Fruit fly (Drosophila melanogaster) whole organism, embryonic: ENCODE results near the gene Dif.

ENCODE experiments used
- Abd-B ChIP-seq: fragments of 200-800 bp; sonication (Bioruptor generic); optimal IDR thresholded peaks from 2 replicates; lab custom pipeline; 2018; ENCODE audit warnings: missing biosample characterization, mild to moderate bottlenecking, missing genetic modification characterization, moderate library complexity
- Adf1 ChIP-seq: fragments of 200-800 bp; sonication (Bioruptor generic); IDR thresholded peaks from 2 replicates; pipeline ENCODE4 v1.3.6; 2022; ENCODE audit warnings: missing biosample characterization, missing genetic modification characterization
- Asciz ChIP-seq: fragments of 200-800 bp; sonication (Bioruptor generic); optimal IDR thresholded peaks from 2 replicates; lab custom pipeline; 2017; ENCODE audit warnings: missing biosample characterization, mild to moderate bottlenecking, missing genetic modification characterization, missing genetic modification reagents
- Atf-2 ChIP-seq: fragments of 200-800 bp; sonication (Bioruptor generic); optimal IDR thresholded peaks from 2 replicates; lab custom pipeline; 2016; ENCODE audit warnings: missing biosample characterization, missing genetic modification characterization
- Atf3 ChIP-seq: fragments of 200-800 bp; sonication (Bioruptor generic); optimal IDR thresholded peaks from 3 replicates; lab custom pipeline; 2016; ENCODE audit warnings: missing biosample characterization, missing genetic modification characterization
- B-H2 ChIP-seq: fragments of 200-800 bp; sonication (Bioruptor generic); optimal IDR thresholded peaks from 2 replicates; lab custom pipeline; 2018; ENCODE audit warnings: missing biosample characterization, mild to moderate bottlenecking, missing genetic modification characterization
- CG10274 ChIP-seq: fragments of 200-800 bp; sonication (Bioruptor generic); optimal IDR thresholded peaks from 3 replicates; lab custom pipeline; 2017; ENCODE audit warnings: missing biosample characterization, mild to moderate bottlenecking, missing genetic modification characterization
- CG11085 ChIP-seq: fragments of 200-800 bp; sonication (Bioruptor generic); IDR thresholded peaks from 2 replicates; pipeline ENCODE4 v1.3.6; 2022; ENCODE audit warnings: missing biosample characterization, missing genetic modification characterization
- CG11696 ChIP-seq: fragments of 200-800 bp; sonication (Bioruptor generic); IDR thresholded peaks from 2 replicates; pipeline ENCODE4 v1.3.6; 2022; ENCODE audit warnings: missing biosample characterization, missing genetic modification characterization
- CG12155 ChIP-seq: fragments of 200-800 bp; sonication (Bioruptor generic); optimal IDR thresholded peaks from 3 replicates; lab custom pipeline; 2016; ENCODE audit warnings: missing biosample characterization, missing genetic modification characterization
- CG13296 ChIP-seq: fragments of 200-800 bp; sonication (Bioruptor generic); optimal IDR thresholded peaks from 3 replicates; lab custom pipeline; 2018; ENCODE audit warnings: missing biosample characterization, mild to moderate bottlenecking, missing genetic modification characterization
- CG14014 ChIP-seq: fragments of 200-800 bp; sonication (Bioruptor generic); IDR thresholded peaks from 2 replicates; pipeline ENCODE4 v1.3.6; 2022; ENCODE audit warnings: missing biosample characterization, missing genetic modification characterization
- CG14965 ChIP-seq: fragments of 200-800 bp; sonication (Bioruptor generic); optimal IDR thresholded peaks from 2 replicates; lab custom pipeline; 2016; ENCODE audit warnings: missing biosample characterization, missing genetic modification characterization, borderline replicate concordance
- CG17568 ChIP-seq: fragments of 200-800 bp; sonication (Bioruptor generic); optimal IDR thresholded peaks from 2 replicates; lab custom pipeline; 2018; ENCODE audit warnings: missing biosample characterization, mild to moderate bottlenecking, missing genetic modification characterization, moderate library complexity
- CG33213 ChIP-seq: fragments of 200-800 bp; sonication (Bioruptor generic); optimal IDR thresholded peaks from 3 replicates; lab custom pipeline; 2016; ENCODE audit warnings: missing biosample characterization, missing genetic modification characterization
- CG5245 ChIP-seq: fragments of 200-800 bp; sonication (Bioruptor generic); optimal IDR thresholded peaks from 3 replicates; lab custom pipeline; 2016; ENCODE audit warnings: missing biosample characterization, missing genetic modification characterization
- CG6765 ChIP-seq: fragments of 200-800 bp; sonication (Bioruptor generic); optimal IDR thresholded peaks from 3 replicates; lab custom pipeline; 2017; ENCODE audit warnings: missing biosample characterization, mild to moderate bottlenecking, missing genetic modification characterization
- CG6791 ChIP-seq: fragments of 200-800 bp; sonication (Bioruptor generic); IDR thresholded peaks from 3 replicates; pipeline ENCODE4 v1.3.6; 2022; ENCODE audit warnings: missing biosample characterization, missing genetic modification characterization; ENCODE audit not compliant: partially characterized antibody
- CG7556 ChIP-seq: fragments of 200-800 bp; sonication (Bioruptor generic); optimal IDR thresholded peaks from 2 replicates; lab custom pipeline; 2017; ENCODE audit warnings: missing biosample characterization, mild to moderate bottlenecking, missing genetic modification characterization
- CG9797 ChIP-seq: fragments of 200-800 bp; sonication (Bioruptor generic); optimal IDR thresholded peaks from 3 replicates; lab custom pipeline; 2018; ENCODE audit warnings: missing biosample characterization, mild to moderate bottlenecking, missing genetic modification characterization
- Chrac-16 ChIP-seq: fragments of 200-800 bp; sonication (Bioruptor generic); optimal IDR thresholded peaks from 3 replicates; lab custom pipeline; 2016; ENCODE audit warnings: missing biosample characterization, missing genetic modification characterization
- Dek ChIP-seq: fragments of 200-800 bp; sonication (Bioruptor generic); optimal IDR thresholded peaks from 3 replicates; lab custom pipeline; 2019; ENCODE audit warnings: missing biosample characterization, mild to moderate bottlenecking, missing genetic modification characterization, moderate library complexity
- Fer2 ChIP-seq: fragments of 200-800 bp; sonication (Bioruptor generic); optimal IDR thresholded peaks from 2 replicates; lab custom pipeline; 2018; ENCODE audit warnings: missing biosample characterization, mild to moderate bottlenecking, missing genetic modification characterization, moderate library complexity
- H2.0 ChIP-seq: fragments of 200-800 bp; sonication (Bioruptor generic); IDR thresholded peaks from 2 replicates; pipeline ENCODE4 v1.3.6; 2022; ENCODE audit warnings: missing biosample characterization, missing genetic modification characterization
- HLH54F ChIP-seq: fragments of 200-800 bp; sonication (Bioruptor generic); optimal IDR thresholded peaks from 3 replicates; lab custom pipeline; 2016; ENCODE audit warnings: missing biosample characterization, missing genetic modification characterization
- HmgZ ChIP-seq: fragments of 200-800 bp; sonication (Bioruptor generic); optimal IDR thresholded peaks from 2 replicates; lab custom pipeline; 2018; ENCODE audit warnings: missing biosample characterization, mild to moderate bottlenecking, missing genetic modification characterization
- Hr39 ChIP-seq: fragments of >200 bp; optimal IDR thresholded peaks from 2 replicates; lab custom pipeline; 2017
- Med ChIP-seq: fragments of 200-800 bp; sonication (Bioruptor generic); peaks from one replicate; lab custom pipeline; 2016; ENCODE audit warnings: missing biosample characterization, missing genetic modification characterization, mild to moderate bottlenecking, inconsistent platforms, moderate library complexity
- Poxn ChIP-seq: fragments of 200-800 bp; sonication (Bioruptor generic); IDR thresholded peaks from 2 replicates; pipeline ENCODE4 v1.3.6; 2022; ENCODE audit warnings: missing biosample characterization, missing genetic modification characterization
- Ssrp ChIP-seq: fragments of 200-800 bp; sonication (Bioruptor generic); optimal IDR thresholded peaks from 2 replicates; lab custom pipeline; 2018; ENCODE audit warnings: missing biosample characterization, mild to moderate bottlenecking, missing genetic modification characterization, moderate library complexity
- ash1 ChIP-seq: fragments of 200-800 bp; sonication (Bioruptor generic); optimal IDR thresholded peaks from 2 replicates; lab custom pipeline; 2018; ENCODE audit warnings: missing biosample characterization, mild to moderate bottlenecking, missing genetic modification characterization
- bowl ChIP-seq: fragments of 200-800 bp; sonication (Bioruptor generic); IDR thresholded peaks from 2 replicates; pipeline ENCODE4 v1.3.6; 2022; ENCODE audit warnings: missing biosample characterization, missing genetic modification characterization
- chinmo ChIP-seq: fragments of 200-800 bp; sonication (Bioruptor generic); IDR thresholded peaks from 4 replicates; pipeline ENCODE4 v1.3.6; 2022; ENCODE audit warnings: missing biosample characterization, missing genetic modification characterization; ENCODE audit not compliant: partially characterized antibody
- crc ChIP-seq: fragments of 200-800 bp; sonication (Bioruptor generic); optimal IDR thresholded peaks from 2 replicates; lab custom pipeline; 2016; ENCODE audit warnings: missing biosample characterization, missing genetic modification characterization
- en ChIP-seq: fragments of 200-800 bp; sonication (Bioruptor generic); optimal IDR thresholded peaks from 2 replicates; lab custom pipeline; 2016; ENCODE audit warnings: missing biosample characterization, missing genetic modification characterization
- gce ChIP-seq: fragments of 200-800 bp; sonication (Bioruptor generic); IDR thresholded peaks from 3 replicates; pipeline ENCODE4 v1.3.6; 2022; ENCODE audit warnings: missing biosample characterization, missing genetic modification characterization
- grn ChIP-seq: fragments of 200-800 bp; sonication (Bioruptor generic); optimal IDR thresholded peaks from 3 replicates; lab custom pipeline; 2017; ENCODE audit warnings: missing biosample characterization, missing genetic modification characterization
- lab ChIP-seq: fragments of 200-800 bp; sonication (Bioruptor generic); optimal IDR thresholded peaks from 3 replicates; lab custom pipeline; 2017; ENCODE audit warnings: missing biosample characterization, missing genetic modification characterization, mild to moderate bottlenecking, moderate library complexity, missing genetic modification reagents
- lbe ChIP-seq: fragments of 200-800 bp; sonication (Bioruptor generic); optimal IDR thresholded peaks from 2 replicates; lab custom pipeline; 2016; ENCODE audit warnings: missing biosample characterization, mild to moderate bottlenecking, missing genetic modification characterization
- mld ChIP-seq: fragments of 200-800 bp; sonication (Bioruptor generic); IDR thresholded peaks from 3 replicates; pipeline ENCODE4 v1.3.6; 2022; ENCODE audit warnings: missing biosample characterization, missing genetic modification characterization; ENCODE audit not compliant: partially characterized antibody
- oc ChIP-seq: fragments of 200-800 bp; sonication (Bioruptor generic); optimal IDR thresholded peaks from 2 replicates; lab custom pipeline; 2018; ENCODE audit warnings: missing biosample characterization, mild to moderate bottlenecking, missing genetic modification characterization, moderate library complexity
- pnt ChIP-seq: fragments of 200-800 bp; sonication (Bioruptor generic); optimal IDR thresholded peaks from 3 replicates; lab custom pipeline; 2016; ENCODE audit warnings: missing biosample characterization, missing genetic modification characterization
- so ChIP-seq: fragments of 200-800 bp; sonication (Bioruptor generic); IDR thresholded peaks from 3 replicates; pipeline ENCODE4 v1.3.6; 2022; ENCODE audit warnings: missing biosample characterization, missing genetic modification characterization
- ssp ChIP-seq: fragments of 200-800 bp; sonication (Bioruptor generic); IDR thresholded peaks from 2 replicates; pipeline ENCODE4 v1.3.6; 2022; ENCODE audit warnings: missing biosample characterization, missing genetic modification characterization
- tin ChIP-seq: fragments of 200-800 bp; sonication (Bioruptor generic); optimal IDR thresholded peaks from 3 replicates; lab custom pipeline; 2016; ENCODE audit warnings: missing biosample characterization, missing genetic modification characterization
- toy ChIP-seq: fragments of 200-800 bp; sonication (Bioruptor generic); IDR thresholded peaks from 2 replicates; pipeline ENCODE4 v1.3.6; 2022; ENCODE audit warnings: missing biosample characterization, missing genetic modification characterization
- trem ChIP-seq: fragments of 200-800 bp; optimal IDR thresholded peaks from 3 replicates; lab custom pipeline; 2019; ENCODE audit warnings: missing biosample characterization, mild to moderate bottlenecking, missing genetic modification characterization, moderate library complexity
- vfl ChIP-seq: fragments of 200-800 bp; sonication (Bioruptor generic); optimal IDR thresholded peaks from 2 replicates; lab custom pipeline; 2016; ENCODE audit warnings: missing biosample characterization, missing genetic modification characterization
- vnd ChIP-seq: fragments of 200-800 bp; sonication (Bioruptor generic); IDR thresholded peaks from 3 replicates; pipeline ENCODE4 v1.3.6; 2022; ENCODE audit warnings: missing biosample characterization, missing genetic modification characterization; ENCODE audit not compliant: partially characterized antibody
- wdn ChIP-seq: fragments of 200-800 bp; sonication (Bioruptor generic); IDR thresholded peaks from 2 replicates; pipeline ENCODE4 v1.3.6; 2022; ENCODE audit warnings: missing biosample characterization, missing genetic modification characterization

Dif gene

DNA sequence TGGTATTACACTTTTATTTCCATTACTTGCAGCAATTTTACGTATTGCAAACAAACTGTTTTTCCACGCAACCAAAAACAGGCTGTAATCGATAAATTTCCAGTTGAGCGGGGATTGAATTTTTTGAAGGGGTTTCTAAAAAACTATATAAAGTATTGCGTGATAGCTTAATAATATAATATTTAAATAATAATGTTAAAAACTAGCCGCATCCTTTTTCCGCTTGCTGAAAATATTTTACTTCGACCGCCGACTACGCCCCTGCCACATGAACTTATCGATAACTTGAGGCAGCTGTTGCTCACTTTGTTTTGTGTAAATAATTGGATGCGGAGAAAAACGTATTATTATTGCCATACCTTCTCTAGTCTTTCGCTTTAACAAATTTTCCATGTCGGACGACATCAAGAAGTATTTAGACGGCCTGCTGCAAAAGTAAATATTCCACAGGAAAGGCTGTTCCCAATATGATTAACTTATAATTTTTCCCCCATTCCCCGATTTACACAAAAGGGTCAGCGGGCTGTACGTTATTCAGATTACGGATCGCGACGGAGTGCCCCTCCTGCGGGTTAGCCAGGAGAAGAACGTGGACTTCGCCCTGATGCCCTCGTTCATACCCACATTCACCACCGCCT, 48.1 kb upstream of the Dif start, which contains the start of the genes fws and Lamtor3 (continued):
- TF ChIP-seq CG11085 (GFP tag; lab: Robert Waterston, UW) = peak; percentile 99
- peak; percentile 84 for TF ChIP-seq CG10274 (GFP tag; lab: Kevin White, UChicago)
- TF ChIP-seq CG17568 (GFP tag; lab: Kevin White, UChicago) = peak; percentile 97
- peak; percentile 96 for TF ChIP-seq CG13296 (GFP tag; lab: Kevin White, UChicago)
- peak; percentile 79 for TF ChIP-seq Atf3 (GFP tag; lab: Kevin White, UChicago)
- TF ChIP-seq Hr39 = no peak
- TF ChIP-seq pnt (GFP tag; lab: Kevin White, UChicago) = peak; percentile 42
- no peak for TF ChIP-seq grn
- TF ChIP-seq bowl = peak; percentile 98
- TF ChIP-seq crc (GFP tag; lab: Kevin White, UChicago) = peak; percentile 31
- peak; percentile 99 for TF ChIP-seq oc
- peak; percentile 63 for TF ChIP-seq CG9797 (GFP tag; lab: Kevin White, UChicago)
- TF ChIP-seq so (GFP tag; lab: Robert Waterston, UW) = peak; percentile 99
- TF ChIP-seq Chrac-16 (GFP tag; lab: Kevin White, UChicago) = peak; percentile 97
- TF ChIP-seq Med (GFP tag; lab: Kevin White, UChicago) = peak; percentile 98
- TF ChIP-seq ssp (GFP tag; lab: Robert Waterston, UW) = peak; percentile 95
- TF ChIP-seq CG14965 (GFP tag; lab: Kevin White, UChicago) = no peak
- peak; percentile 97 for TF ChIP-seq Asciz (GFP tag; lab: Kevin White, UChicago)
- peak; percentile 63; the same call in 2 of the 3 replicates for TF ChIP-seq CG6791 (GFP tag; lab: Robert Waterston, UW)
- TF ChIP-seq CG6765 (GFP tag; lab: Kevin White, UChicago) = peak; percentile 91
- TF ChIP-seq CG11696 (GFP tag; lab: Robert Waterston, UW) = peak; percentile 94
- peak; percentile 98 for TF ChIP-seq Ssrp (tag; lab: Kevin White, UChicago)
- peak; percentile 98 for TF ChIP-seq toy (GFP tag; lab: Robert Waterston, UW)
- TF ChIP-seq Fer2 (tag; lab: Kevin White, UChicago) = peak; percentile 96
- TF ChIP-seq Dek (tag; lab: Kevin White, UChicago) = peak; percentile 98
- peak; percentile 98 for TF ChIP-seq lbe (GFP tag; lab: Kevin White, UChicago)
- TF ChIP-seq H2.0 (GFP tag; lab: Robert Waterston, UW) = peak; percentile 99
- TF ChIP-seq Abd-B (GFP tag; lab: Kevin White, UChicago) = peak; percentile 98
- TF ChIP-seq CG7556 (GFP tag; lab: Kevin White, UChicago) = peak; percentile 97
- TF ChIP-seq lab (GFP tag; lab: Kevin White, UChicago) = peak; percentile 99
- TF ChIP-seq Atf-2 = peak; percentile 68
- TF ChIP-seq vnd (GFP tag; lab: Robert Waterston, UW) = no peak
- TF ChIP-seq vfl (GFP tag; lab: Kevin White, UChicago) = peak; percentile 95
- TF ChIP-seq gce (GFP tag; lab: Robert Waterston, UW) = peak; percentile 99
- TF ChIP-seq B-H2 (GFP tag; lab: Kevin White, UChicago) = peak; percentile 46
- TF ChIP-seq ash1 = peak; percentile 84
- peak; percentile 97 for TF ChIP-seq Poxn (GFP tag; lab: Robert Waterston, UW)
- TF ChIP-seq CG12155 = peak; percentile 96
- TF ChIP-seq tin (GFP tag; lab: Kevin White, UChicago) = peak; percentile 95
- peak; percentile 89 for TF ChIP-seq Adf1 (GFP tag; lab: Robert Waterston, UW)
- TF ChIP-seq HLH54F (GFP tag; lab: Kevin White, UChicago) = peak; percentile 92
- TF ChIP-seq en (GFP tag; lab: Kevin White, UChicago) = peak; percentile 31
- peak; percentile 99 for TF ChIP-seq CG14014 (GFP tag; lab: Robert Waterston, UW)
- TF ChIP-seq trem (tag; lab: Kevin White, UChicago) = peak; percentile 95
- TF ChIP-seq CG33213 (GFP tag; lab: Kevin White, UChicago) = peak; percentile 72
- TF ChIP-seq mld (GFP tag; lab: Robert Waterston, UW) = peak; percentile 49; the same call in 1 of the 3 replicates
- peak; percentile 92 for TF ChIP-seq CG5245 (GFP tag; lab: Kevin White, UChicago)
- peak; percentile 98 for TF ChIP-seq HmgZ
- peak; percentile 99 for TF ChIP-seq wdn
- 0 out of 4 replicates have a peak, but pooled peaks have one; percentile 14 for TF ChIP-seq chinmo (GFP tag; lab: Robert Waterston, UW)
